Worm (Caenorhabditis elegans) whole organism, L1 larva: ENCODE data around the gene slo-2.

ENCODE experiments used
- C04F5.9 ChIP-seq: sonication (generic microtip); optimal IDR thresholded peaks from 2 replicates; lab custom pipeline; 2016; ENCODE audit warnings: missing genetic modification characterization, missing compliant biosample characterization
- C16A3.4 ChIP-seq: fragments of 150-350 bp; optimal IDR thresholded peaks from 2 replicates; lab custom pipeline; 2014; ENCODE audit warnings: missing biosample characterization, missing genetic modification characterization
- F16B12.6 ChIP-seq: fragments of 150-350 bp; optimal IDR thresholded peaks from 2 replicates; lab custom pipeline; 2014; ENCODE audit warnings: missing biosample characterization, missing genetic modification characterization
- Y116A8C.19 ChIP-seq: sonication (generic microtip); optimal IDR thresholded peaks from 2 replicates; lab custom pipeline; 2016; ENCODE audit warnings: missing compliant biosample characterization, missing genetic modification characterization, borderline replicate concordance
- aha-1 ChIP-seq: fragments of 150-350 bp; optimal IDR thresholded peaks from 2 replicates; lab custom pipeline; 2014; ENCODE audit warnings: missing biosample characterization, missing genetic modification characterization
- alr-1 ChIP-seq: fragments of 200-800 bp; sonication (Bioruptor generic); optimal IDR thresholded peaks from 2 replicates; lab custom pipeline; 2018; ENCODE audit warnings: borderline replicate concordance, mild to moderate bottlenecking, missing genetic modification characterization, missing compliant biosample characterization
- blmp-1 ChIP-seq: fragments of 150-350 bp; optimal IDR thresholded peaks from 2 replicates; lab custom pipeline; 2014; ENCODE audit warnings: missing biosample characterization, missing genetic modification characterization
- ceh-8 ChIP-seq: fragments of 200-800 bp; sonication (Bioruptor generic); optimal IDR thresholded peaks from 2 replicates; lab custom pipeline; 2018; ENCODE audit warnings: mild to moderate bottlenecking, missing genetic modification characterization, moderate library complexity, missing compliant biosample characterization
- ceh-88 ChIP-seq: fragments of 200-800 bp; sonication (Bioruptor generic); IDR thresholded peaks from 2 replicates; pipeline ENCODE4 v1.3.6; 2022; ENCODE audit warnings: missing genetic modification characterization, missing compliant biosample characterization
- ceh-90 ChIP-seq: sonication (generic microtip); optimal IDR thresholded peaks from 2 replicates; lab custom pipeline; 2016; ENCODE audit warnings: missing genetic modification characterization, missing compliant biosample characterization
- ces-1 ChIP-seq: fragments of 150-350 bp; optimal IDR thresholded peaks from 2 replicates; lab custom pipeline; 2014; ENCODE audit warnings: missing biosample characterization, missing genetic modification reagents, missing genetic modification characterization
- dsc-1 ChIP-seq: sonication (generic microtip); optimal IDR thresholded peaks from 2 replicates; lab custom pipeline; 2016; ENCODE audit warnings: mild to moderate bottlenecking, missing genetic modification characterization, missing compliant biosample characterization
- efl-1 ChIP-seq, 4 experiments: fragments of 150-350 bp; optimal IDR thresholded peaks in 3 of 4; peaks in 1 of 4; 1 replicate in 1 of 4; 2 replicates in 3 of 4; lab custom pipeline; 2014; ENCODE audit warnings: missing biosample characterization in 2 of 4, missing genetic modification characterization in 2 of 4, missing genetic modification reagents in 2 of 4
- egl-13 ChIP-seq: sonication (generic microtip); optimal IDR thresholded peaks from 2 replicates; lab custom pipeline; 2016; ENCODE audit warnings: missing genotype, missing genetic modification reagents, missing genetic modification characterization, missing compliant biosample characterization
- elt-2 ChIP-seq: sonication (generic microtip); optimal IDR thresholded peaks from 2 replicates; lab custom pipeline; 2016; ENCODE audit warnings: missing genetic modification characterization, mild to moderate bottlenecking, inconsistent platforms, missing compliant biosample characterization, missing genetic modification reagents
- fkh-10 ChIP-seq: sonication (generic microtip); optimal IDR thresholded peaks from 2 replicates; lab custom pipeline; 2017; ENCODE audit warnings: missing biosample characterization, missing genetic modification reagents, missing genetic modification characterization
- fkh-8 ChIP-seq: sonication (generic microtip); optimal IDR thresholded peaks from 2 replicates; lab custom pipeline; 2016; ENCODE audit warnings: mild to moderate bottlenecking, missing genetic modification characterization, missing compliant biosample characterization
- fos-1 ChIP-seq: fragments of 150-350 bp; optimal IDR thresholded peaks from 2 replicates; lab custom pipeline; 2014; ENCODE audit warnings: missing biosample characterization, missing genetic modification characterization
- hlh-17 ChIP-seq: fragments of 200-800 bp; sonication (Bioruptor generic); optimal IDR thresholded peaks from 2 replicates; lab custom pipeline; 2018; ENCODE audit warnings: missing genetic modification characterization, mild to moderate bottlenecking, missing compliant biosample characterization, moderate library complexity, borderline replicate concordance
- hpl-2 ChIP-seq: fragments of 150-350 bp; optimal IDR thresholded peaks from 2 replicates; lab custom pipeline; 2014; ENCODE audit warnings: missing biosample characterization, missing genetic modification reagents, missing genetic modification characterization
- irx-1 ChIP-seq: sonication (generic microtip); optimal IDR thresholded peaks from 2 replicates; lab custom pipeline; 2016; ENCODE audit warnings: missing genetic modification characterization, missing compliant biosample characterization
- isw-1 ChIP-seq: fragments of 200-800 bp; sonication (Bioruptor generic); IDR thresholded peaks from 2 replicates; pipeline ENCODE4 v1.3.6; 2022; ENCODE audit warnings: missing genetic modification characterization, missing compliant biosample characterization
- jun-1 ChIP-seq: fragments of 150-350 bp; optimal IDR thresholded peaks from 2 replicates; lab custom pipeline; 2014; ENCODE audit warnings: missing biosample characterization, missing genetic modification reagents, missing genetic modification characterization
- lin-13 ChIP-seq: fragments of 150-350 bp; optimal IDR thresholded peaks from 2 replicates; lab custom pipeline; 2014; ENCODE audit warnings: missing biosample characterization, missing genetic modification reagents, missing genetic modification characterization
- lin-14 ChIP-seq: fragments of 200-800 bp; sonication (Bioruptor generic); optimal IDR thresholded peaks from 2 replicates; lab custom pipeline; 2018; ENCODE audit warnings: mild to moderate bottlenecking, missing genetic modification characterization, moderate library complexity, missing compliant biosample characterization
- lin-35 ChIP-seq, 2 experiments: fragments of 150-350 bp; optimal IDR thresholded peaks; 2 replicates each; lab custom pipeline; 2014; ENCODE audit warnings: missing biosample characterization in 2 of 2, missing genetic modification characterization in 2 of 2, missing genetic modification reagents in 2 of 2
- lin-39 ChIP-seq: fragments of 150-350 bp; optimal IDR thresholded peaks from 2 replicates; lab custom pipeline; 2014; ENCODE audit warnings: missing biosample characterization, missing genetic modification reagents, missing genetic modification characterization
- lsy-2 ChIP-seq, 2 experiments: fragments of 150-350 bp; optimal IDR thresholded peaks; 2 replicates each; lab custom pipeline; 2014; ENCODE audit warnings: missing biosample characterization in 2 of 2, missing genetic modification characterization in 2 of 2
- mab-9 ChIP-seq: fragments of 200-800 bp; sonication (Bioruptor generic); IDR thresholded peaks from 2 replicates; pipeline ENCODE4 v1.3.6; 2022; ENCODE audit warnings: missing genetic modification reagents, missing genetic modification characterization, missing compliant biosample characterization
- mep-1 ChIP-seq: fragments of 150-350 bp; optimal IDR thresholded peaks from 2 replicates; lab custom pipeline; 2014; ENCODE audit warnings: missing biosample characterization, missing genetic modification characterization
- nhr-11 ChIP-seq: fragments of 150-350 bp; optimal IDR thresholded peaks from 2 replicates; lab custom pipeline; 2014; ENCODE audit warnings: missing biosample characterization, missing genetic modification characterization
- nhr-12 ChIP-seq: sonication (generic microtip); optimal IDR thresholded peaks from 2 replicates; lab custom pipeline; 2017; ENCODE audit warnings: missing biosample characterization, missing genetic modification characterization
- nhr-20 ChIP-seq: sonication (generic microtip); optimal IDR thresholded peaks from 2 replicates; lab custom pipeline; 2016; ENCODE audit warnings: mild to moderate bottlenecking, missing genetic modification characterization, missing compliant biosample characterization
- nhr-237 ChIP-seq: fragments of 150-350 bp; optimal IDR thresholded peaks from 2 replicates; lab custom pipeline; 2014; ENCODE audit warnings: missing biosample characterization, missing genetic modification characterization
- nhr-28 ChIP-seq: fragments of 150-350 bp; optimal IDR thresholded peaks from 2 replicates; lab custom pipeline; 2014; ENCODE audit warnings: missing biosample characterization, missing genetic modification characterization
- nhr-76 ChIP-seq: sonication (generic microtip); optimal IDR thresholded peaks from 2 replicates; lab custom pipeline; 2017; ENCODE audit warnings: missing biosample characterization, missing genetic modification characterization
- sptf-1 ChIP-seq: fragments of 150-350 bp; optimal IDR thresholded peaks from 2 replicates; lab custom pipeline; 2014; ENCODE audit warnings: missing biosample characterization, missing genetic modification characterization
- swsn-7 ChIP-seq: sonication (generic microtip); optimal IDR thresholded peaks from 2 replicates; lab custom pipeline; 2016; ENCODE audit warnings: missing genetic modification characterization, missing compliant biosample characterization
- tlp-1 ChIP-seq: fragments of 150-350 bp; optimal IDR thresholded peaks from 2 replicates; lab custom pipeline; 2014; ENCODE audit warnings: missing biosample characterization, missing genetic modification characterization
- unc-30 ChIP-seq: sonication (generic microtip); optimal IDR thresholded peaks from 2 replicates; lab custom pipeline; 2017; ENCODE audit warnings: missing biosample characterization, missing genetic modification characterization
- unc-62 ChIP-seq: fragments of 150-350 bp; optimal IDR thresholded peaks from 2 replicates; lab custom pipeline; 2014; ENCODE audit warnings: missing biosample characterization, missing genetic modification reagents, missing genetic modification characterization
- unc-98 ChIP-seq: fragments of 200-800 bp; sonication (Bioruptor generic); IDR thresholded peaks from 2 replicates; pipeline ENCODE4 v1.3.6; 2022; ENCODE audit warnings: missing genetic modification characterization, missing compliant biosample characterization
- vab-15 ChIP-seq: sonication (generic microtip); optimal IDR thresholded peaks from 2 replicates; lab custom pipeline; 2017; ENCODE audit warnings: missing genotype, mild to moderate bottlenecking, missing genetic modification characterization, missing compliant biosample characterization
- xbp-1 ChIP-seq: sonication (generic microtip); optimal IDR thresholded peaks from 2 replicates; lab custom pipeline; 2016; ENCODE audit warnings: missing genetic modification characterization, missing compliant biosample characterization
- zip-4 ChIP-seq: fragments of 200-800 bp; sonication (Bioruptor generic); optimal IDR thresholded peaks from 2 replicates; lab custom pipeline; 2018; ENCODE audit warnings: mild to moderate bottlenecking, missing genetic modification characterization, moderate library complexity, missing compliant biosample characterization

The slo-2 gene

ce11 chrX:11368845-11369244 is 36.9 kb downstream of the slo-2 start (continued):
- TF ChIP-seq F16B12.6 (tag; lab: Kevin White, UChicago) = no peak
- no peak for TF ChIP-seq aha-1 (tag; lab: Kevin White, UChicago)
- no peak for TF ChIP-seq ceh-8
- TF ChIP-seq Y116A8C.19 (tag; lab: Kevin White, UChicago) = no peak
- no peak for TF ChIP-seq egl-13 (tag; lab: Kevin White, UChicago)
- no peak for TF ChIP-seq mab-9 (GFP tag; lab: Robert Waterston, UW)
- TF ChIP-seq blmp-1 (tag; lab: Kevin White, UChicago) = no peak
- no peak for TF ChIP-seq nhr-76 (tag; lab: Kevin White, UChicago)
- TF ChIP-seq, all 84 proteins: peak for 6

ce11 chrX:11368417-11368816 is 37.3 kb downstream of the slo-2 start, which contains the start of gene ttyh-1:
Gene ttyh-1 (plus strand): TSS chrX:11368717.
- TF ChIP-seq jun-1 (no peak), nhr-28 (tag; lab: Kevin White, UChicago) (no peak), F16B12.6 (tag; lab: Kevin White, UChicago) (no peak), lin-39 (tag; lab: Kevin White, UChicago) (no peak), fos-1 (tag; lab: Kevin White, UChicago) (no peak), alr-1 (no peak), nhr-11 (tag; lab: Kevin White, UChicago) (no peak), lin-13 (GFP tag; lab: Kevin White, UChicago) (no peak), hlh-17 (GFP tag; lab: Kevin White, UChicago) (no peak), irx-1 (tag; lab: Kevin White, UChicago) (no peak), lsy-2 (tag; optimal IDR thresholded peaks at IDR 0.05; lab: Kevin White, UChicago) (no peak), lin-35 (GFP tag; optimal IDR thresholded peaks at IDR 0.05; lab: Kevin White, UChicago) (no peak), vab-15 (no peak), nhr-20 (tag; lab: Kevin White, UChicago) (no peak), sptf-1 (tag; lab: Kevin White, UChicago) (no peak), zip-4 (no peak), isw-1 (no peak), nhr-76 (tag; lab: Kevin White, UChicago) (no peak)

ce11 chrX:11367640-11368039 is 38.1 kb downstream of the slo-2 start:
- TF ChIP-seq lin-39 (tag; lab: Kevin White, UChicago) = no peak
- TF ChIP-seq fkh-8 (tag; lab: Kevin White, UChicago) = peak; percentile 4
- TF ChIP-seq lin-14 (GFP tag; lab: Kevin White, UChicago) = peak; percentile 42
- TF ChIP-seq dsc-1 (tag; lab: Kevin White, UChicago) = peak; percentile 52

ce11 chrX:11367087-11367486 is 38.6 kb downstream of the slo-2 start:
- TF ChIP-seq aha-1 (tag; lab: Kevin White, UChicago) (no peak), C16A3.4 (tag; lab: Kevin White, UChicago) (no peak), ceh-88 (GFP tag; lab: Robert Waterston, UW) (no peak), C04F5.9 (no peak), efl-1 (optimal IDR thresholded peaks at IDR 0.05; lab: Kevin White, UChicago) (no peak), efl-1 (GFP tag; optimal IDR thresholded peaks at IDR 0.05 in 1 of 2; lab: Kevin White, UChicago) (peak in 1 of 2 experiments; percentile 58), elt-2 (no peak)

- TF ChIP-seq xbp-1 (tag; lab: Kevin White, UChicago) (no peak), ces-1 (GFP tag; lab: Kevin White, UChicago) (no peak), fkh-10 (no peak), unc-98 (GFP tag; lab: Robert Waterston, UW) (no peak), tlp-1 (no peak), mep-1 (tag; lab: Kevin White, UChicago) (no peak), unc-30 (tag; lab: Kevin White, UChicago) (no peak), nhr-237 (tag; lab: Kevin White, UChicago) (no peak), ceh-90 (tag; lab: Kevin White, UChicago) (no peak), unc-62 (GFP tag; lab: Kevin White, UChicago) (no peak), hpl-2 (GFP tag; lab: Kevin White, UChicago) (no peak), nhr-12 (tag; lab: Kevin White, UChicago) (no peak), Y116A8C.19 (tag; lab: Kevin White, UChicago) (no peak), swsn-7 (tag; lab: Kevin White, UChicago) (no peak), lin-35 (GFP tag; optimal IDR thresholded peaks at IDR 0.05; lab: Kevin White, UChicago) (no peak), nhr-76 (tag; lab: Kevin White, UChicago) (no peak)
- TF ChIP-seq, all 84 proteins: peak for 0
Observed at ce11 chrX:11365995-11366394, 39.7 kb downstream of the slo-2 start.
